Worm (Caenorhabditis elegans): ENCODE measurements around the gene eri-12.

The eri-12 gene

DNA sequence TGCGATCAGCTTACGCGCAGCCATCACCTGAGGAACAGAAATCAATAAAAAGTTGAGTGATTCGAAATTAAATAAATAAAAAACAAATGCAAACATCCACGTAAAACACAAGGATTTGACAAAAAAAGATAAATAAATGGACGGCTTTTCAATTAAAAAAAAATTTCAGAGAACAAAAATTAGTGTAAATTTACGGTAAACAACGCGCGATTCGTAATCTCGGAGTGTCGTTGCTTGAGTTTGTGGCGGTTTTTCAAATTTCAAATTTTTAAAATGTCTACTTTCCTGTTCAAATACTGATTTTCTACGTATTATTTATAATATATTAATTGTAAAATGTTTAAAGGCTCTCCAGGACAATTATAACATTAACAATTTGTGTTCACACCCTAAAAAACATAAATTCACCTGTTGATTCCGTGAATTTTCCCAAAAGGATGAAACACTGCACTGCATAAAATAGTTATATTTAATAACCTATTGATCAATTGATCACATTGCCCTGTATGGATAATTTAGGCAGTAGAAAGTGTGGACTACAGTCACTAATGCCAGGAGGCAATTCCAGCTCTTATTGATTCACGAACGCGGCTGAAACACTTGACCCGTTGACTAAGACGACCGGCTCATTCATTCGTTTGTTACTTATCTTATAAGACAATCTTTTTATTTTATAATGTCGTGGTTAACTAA is 52.5 kb downstream of the eri-12 start, which contains the start of the genes marb-1 and F35G2.3:
marb-1 (minus strand) TSS at position 27 of the 693 bp plus-strand sequence.
F35G2.3 (plus strand) TSS at position 643 of the 693 bp plus-strand sequence.
- no peak for TF ChIP-seq hnd-1 (tag; optimal IDR thresholded peaks at IDR 0.05)

DNA sequence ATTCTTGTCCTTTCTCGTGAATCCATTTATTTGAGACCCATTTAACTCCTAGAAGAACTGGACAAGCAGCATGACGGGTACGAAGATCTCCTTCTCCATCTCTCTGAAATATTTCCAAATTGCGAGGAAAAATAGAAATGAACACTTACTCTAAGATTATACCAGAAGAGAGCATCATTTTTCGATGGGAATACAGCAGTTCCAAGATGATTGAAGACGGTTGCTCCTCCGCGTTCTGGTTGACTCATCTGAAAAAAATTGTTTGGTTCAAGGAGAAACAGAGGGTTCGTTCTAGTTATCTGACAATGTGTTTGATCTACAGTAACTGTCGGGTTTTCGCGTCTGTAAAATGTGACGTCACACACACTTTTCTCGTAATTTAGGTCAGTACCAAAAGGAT is 54.7 kb downstream of the eri-12 start:
- TF ChIP-seq ama-1 (optimal IDR thresholded peaks at IDR 0.05) = no peak
- TF ChIP-seq flt-1 (GFP tag; IDR thresholded peaks at IDR 0.05) = no peak
- TF ChIP-seq pes-1 (GFP tag; IDR thresholded peaks at IDR 0.05) = no peak
- no peak for TF ChIP-seq F13C5.2 (tag; optimal IDR thresholded peaks at IDR 0.05)
- TF ChIP-seq hmg-4 (GFP tag; optimal IDR thresholded peaks at IDR 0.05) = no peak
- no peak for TF ChIP-seq tbx-37 (GFP tag; conservative IDR thresholded peaks at IDR 0.05)
- TF ChIP-seq sea-1 (GFP tag; conservative IDR thresholded peaks at IDR 0.05) = no peak
- TF ChIP-seq hmbx-1 (tag; optimal IDR thresholded peaks at IDR 0.05) = no peak
- no peak for TF ChIP-seq scrt-1 (GFP tag; IDR thresholded peaks at IDR 0.05)
- no peak for TF ChIP-seq tbx-11 (GFP tag; IDR thresholded peaks at IDR 0.05)
- TF ChIP-seq aly-1 (tag; optimal IDR thresholded peaks at IDR 0.05) = no peak
- TF ChIP-seq ceh-13 (GFP tag; optimal IDR thresholded peaks at IDR 0.05) = no peak

DNA sequence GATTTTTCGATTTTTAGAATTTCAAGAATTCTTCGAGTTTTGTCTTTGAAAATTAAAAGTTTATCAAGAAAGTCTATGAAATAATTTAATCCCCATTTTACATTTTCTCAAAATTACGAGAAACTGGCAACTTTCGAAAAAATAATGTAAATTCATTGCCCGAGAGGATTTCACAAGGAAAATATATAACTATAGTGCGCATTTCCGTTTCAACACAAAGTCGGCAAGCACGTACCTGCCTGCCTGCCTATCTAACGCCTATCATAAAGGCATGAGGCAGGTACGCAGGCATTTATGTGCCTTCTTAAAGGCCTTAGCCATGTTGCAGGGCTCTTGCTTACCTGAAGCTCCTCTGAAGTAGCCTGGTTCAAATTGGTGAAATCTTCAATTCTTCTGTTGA is 56.2 kb downstream of the eri-12 start:
- TF ChIP-seq scrt-1 (GFP tag; IDR thresholded peaks at IDR 0.05) (no peak), tbx-37 (GFP tag; conservative IDR thresholded peaks at IDR 0.05) (no peak), F13C5.2 (tag; optimal IDR thresholded peaks at IDR 0.05) (no peak), ceh-13 (GFP tag; optimal IDR thresholded peaks at IDR 0.05) (no peak), aly-1 (tag; optimal IDR thresholded peaks at IDR 0.05) (no peak), sea-1 (GFP tag; conservative IDR thresholded peaks at IDR 0.05) (no peak), tra-4 (tag; optimal IDR thresholded peaks at IDR 0.05) (no peak)
